Fruit fly (Drosophila melanogaster) whole organism, wandering third instar larva: ENCODE measurements around the gene tws.

Experiments
- HLH106 ChIP-seq: fragments of 200-800 bp; optimal IDR thresholded peaks from 3 replicates; lab custom pipeline; 2019; ENCODE audit warnings: missing biosample characterization, mild to moderate bottlenecking, missing genetic modification characterization, moderate library complexity
- Hr78 ChIP-seq: fragments of >200 bp; optimal IDR thresholded peaks from 2 replicates; lab custom pipeline; 2017; ENCODE audit warnings: missing biosample characterization, missing genetic modification characterization
- Mio ChIP-seq: sonication (Bioruptor generic); optimal IDR thresholded peaks from 2 replicates; lab custom pipeline; 2016; ENCODE audit warnings: missing biosample characterization, missing genetic modification characterization
- N ChIP-seq: fragments of >200 bp; optimal IDR thresholded peaks from 2 replicates; lab custom pipeline; 2018; ENCODE audit warnings: missing biosample characterization, missing external identifiers, missing genetic modification characterization
- br ChIP-seq: fragments of 200-800 bp; sonication (Bioruptor generic); optimal IDR thresholded peaks from 2 replicates; lab custom pipeline; 2016; ENCODE audit warnings: missing biosample characterization, missing genetic modification characterization
- ey ChIP-seq: fragments of 200-800 bp; sonication (Bioruptor generic); optimal IDR thresholded peaks from 2 replicates; lab custom pipeline; 2016; ENCODE audit warnings: missing biosample characterization, missing genetic modification characterization
- fru ChIP-seq: fragments of 200-800 bp; sonication (Bioruptor generic); optimal IDR thresholded peaks from 3 replicates; lab custom pipeline; 2016; ENCODE audit warnings: missing biosample characterization, mild to moderate bottlenecking, missing genetic modification characterization

DNA sequence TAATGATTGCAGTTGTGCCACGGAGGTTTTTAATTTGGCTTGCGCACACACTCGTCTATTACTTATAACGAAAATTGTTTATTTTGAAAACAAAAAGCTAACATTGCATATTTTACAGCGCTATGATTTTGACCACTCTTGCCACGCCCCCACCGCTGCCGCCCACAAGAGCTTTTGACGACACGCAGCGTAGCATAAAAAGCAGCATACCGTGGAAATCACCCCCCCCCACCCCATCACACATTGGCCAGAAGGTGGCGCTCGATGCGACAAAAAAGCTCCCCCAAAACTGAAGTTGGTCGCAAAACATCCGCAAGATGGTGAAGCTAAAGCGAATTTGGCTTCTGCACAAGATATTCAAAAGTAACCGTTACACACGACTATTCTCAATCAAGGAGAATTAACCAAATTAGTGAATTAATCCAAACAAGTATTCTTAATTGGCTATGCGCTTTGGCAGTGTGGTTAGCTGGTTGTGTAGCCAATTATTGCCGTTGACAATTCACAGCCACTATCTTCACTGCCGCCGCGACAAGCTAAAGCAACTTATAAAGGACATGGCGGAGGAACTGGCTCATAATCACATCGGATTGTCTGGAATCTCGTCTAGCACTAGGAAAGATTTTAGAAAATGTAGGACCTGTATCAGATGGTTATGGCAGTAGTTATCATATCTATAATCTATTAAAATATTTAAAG is 38.9 kb downstream of the tws start:
- TF ChIP-seq N (GFP tag; lab: Kevin White, UChicago): peak; percentile 53
- TF ChIP-seq HLH106: peak; percentile 28
- TF ChIP-seq fru (GFP tag; lab: Kevin White, UChicago): peak; percentile 17
- TF ChIP-seq Mio: no peak
- no peak for TF ChIP-seq br (GFP tag; lab: Kevin White, UChicago)
- TF ChIP-seq Hr78 (GFP tag; lab: Kevin White, UChicago): no peak
- no peak for TF ChIP-seq ey (GFP tag; lab: Kevin White, UChicago)
